Worm (Caenorhabditis elegans) whole organism, young adult: ENCODE measurements around the gene fbxa-67.

Source experiments
- C06A6.2 ChIP-seq: fragments of 200-800 bp; sonication (Bioruptor generic); conservative IDR thresholded peaks from 2 replicates; pipeline ENCODE4 v1.3.6; 2022; ENCODE audit warnings: missing genetic modification characterization, missing compliant biosample characterization
- F33H1.4 ChIP-seq: fragments of 200-800 bp; sonication (Bioruptor generic); IDR thresholded peaks from 2 replicates; pipeline ENCODE4 v1.3.6; 2022; ENCODE audit warnings: missing genetic modification reagents, missing genetic modification characterization, missing compliant biosample characterization
- F55B11.4 ChIP-seq: sonication (generic microtip); optimal IDR thresholded peaks from 2 replicates; lab custom pipeline; 2016; ENCODE audit warnings: missing compliant biosample characterization, missing genetic modification characterization, borderline replicate concordance; ENCODE audit not compliant: insufficient read depth
- T26A5.8 ChIP-seq: sonication (generic microtip); optimal IDR thresholded peaks from 2 replicates; lab custom pipeline; 2016; ENCODE audit warnings: missing genetic modification characterization, missing compliant biosample characterization
- Y67H2A.10 ChIP-seq: fragments of 200-800 bp; sonication (Bioruptor generic); conservative IDR thresholded peaks from 2 replicates; pipeline ENCODE4 v1.3.6; 2022; ENCODE audit warnings: missing genetic modification reagents, missing genetic modification characterization, missing compliant biosample characterization
- ama-1 ChIP-seq, 3 experiments: fragments of 150-350 bp in 1 of 3; sonication (generic microtip) in 2 of 3; optimal IDR thresholded peaks; 2 replicates each; lab custom pipeline; 2014 to 2018; ENCODE audit warnings: missing biosample characterization in 2 of 3, missing genetic modification characterization in 2 of 3, missing genetic modification reagents in 2 of 3
- egrh-3 ChIP-seq: fragments of 200-800 bp; sonication (Bioruptor generic); IDR thresholded peaks from 2 replicates; pipeline ENCODE4 v1.3.6; 2022; ENCODE audit warnings: missing genetic modification reagents, missing genetic modification characterization, missing compliant biosample characterization
- hrde-1 ChIP-seq: sonication (generic microtip); optimal IDR thresholded peaks from 2 replicates; lab custom pipeline; 2016; ENCODE audit warnings: missing genetic modification characterization, mild to moderate bottlenecking, missing compliant biosample characterization, moderate library complexity, missing genotype, missing genetic modification reagents, borderline replicate concordance
- let-607 ChIP-seq, 2 experiments: fragments of 200-800 bp in 1 of 2; sonication (Bioruptor generic) in 1 of 2; sonication (generic microtip) in 1 of 2; optimal IDR thresholded peaks; 2 replicates each; lab custom pipeline; 2016 to 2018; ENCODE audit warnings: mild to moderate bottlenecking in 2 of 2, missing compliant biosample characterization in 2 of 2, missing genetic modification characterization in 2 of 2, moderate library complexity in 2 of 2, missing genotype in 1 of 2
- nfya-1 ChIP-seq: sonication (generic microtip); optimal IDR thresholded peaks from 2 replicates; lab custom pipeline; 2017; ENCODE audit warnings: antibody characterized with exemption, missing compliant biosample characterization, missing genetic modification characterization, borderline replicate concordance; ENCODE audit not compliant: insufficient read depth
- nhr-120 ChIP-seq: fragments of 200-800 bp; sonication (Bioruptor generic); IDR thresholded peaks from 2 replicates; pipeline ENCODE4 v1.3.6; 2022; ENCODE audit warnings: missing genetic modification characterization, missing compliant biosample characterization
- rpc-1 ChIP-seq, 2 experiments: fragments of 150-350 bp in 1 of 2; sonication (generic microtip) in 1 of 2; optimal IDR thresholded peaks; 2 replicates each; lab custom pipeline; 2014 to 2018; ENCODE audit warnings: missing biosample characterization in 1 of 2, missing genetic modification characterization in 1 of 2, missing genetic modification reagents in 1 of 2, missing genotype in 1 of 2
- snpc-4 ChIP-seq, 5 experiments: fragments of 150-350 bp in 1 of 5; sonication (generic microtip) in 4 of 5; optimal IDR thresholded peaks; 2 replicates each; lab custom pipeline; 2014 to 2018; ENCODE audit warnings: missing genetic modification characterization in 5 of 5, missing biosample characterization in 3 of 5, antibody characterized with exemption in 2 of 5, mild to moderate bottlenecking in 2 of 5, missing compliant biosample characterization in 2 of 5, missing genotype in 2 of 5, moderate library complexity in 2 of 5, missing genetic modification reagents in 1 of 5
- zfh-2 ChIP-seq: fragments of 200-800 bp; sonication (Bioruptor generic); conservative IDR thresholded peaks from 2 replicates; pipeline ENCODE4 v1.3.6; 2022; ENCODE audit warnings: missing genetic modification reagents, missing genetic modification characterization, missing compliant biosample characterization

DNA sequence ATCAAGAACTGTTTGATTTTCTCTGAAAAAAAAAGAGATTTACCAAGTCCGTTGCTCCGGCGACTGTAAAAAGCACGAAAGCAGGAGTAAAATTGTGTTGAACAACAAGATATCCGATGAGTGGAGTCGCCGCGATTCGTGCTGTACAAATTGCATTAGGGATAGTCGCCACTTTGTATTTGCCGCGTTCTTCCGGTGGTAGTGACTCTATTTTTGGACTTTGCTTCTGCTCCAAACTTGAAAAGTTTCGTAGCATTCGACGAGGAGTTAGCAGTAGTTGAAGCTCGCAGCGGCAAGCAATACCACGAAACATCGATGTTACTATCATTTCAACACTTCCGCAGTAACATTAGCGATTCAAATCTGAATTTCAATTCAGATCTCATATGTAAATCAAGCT lies 40.9 kb downstream of the fbxa-67 start, which contains the start of gene crls-1:
- no peak for TF ChIP-seq zfh-2 (GFP tag; lab: Robert Waterston, UW)
- TF ChIP-seq snpc-4 (GFP tag; optimal IDR thresholded peaks at IDR 0.05; lab: Kevin White, UChicago), result no peak
- no peak for TF ChIP-seq snpc-4 (tag; optimal IDR thresholded peaks at IDR 0.05; lab: Kevin White, UChicago)
- no peak for TF ChIP-seq T26A5.8 (tag; lab: Kevin White, UChicago)
- no peak for TF ChIP-seq hrde-1 (tag; lab: Kevin White, UChicago)
- no peak for TF ChIP-seq F33H1.4 (GFP tag; lab: Robert Waterston, UW)
- TF ChIP-seq let-607 (tag; optimal IDR thresholded peaks at IDR 0.05; lab: Kevin White, UChicago), result no peak
- TF ChIP-seq egrh-3 (GFP tag; lab: Robert Waterston, UW), result no peak
- no peak for TF ChIP-seq C06A6.2 (GFP tag; lab: Robert Waterston, UW)
- TF ChIP-seq F55B11.4 (tag; lab: Kevin White, UChicago), result no peak
- no peak for TF ChIP-seq ama-1 (optimal IDR thresholded peaks at IDR 0.05; lab: Kevin White, UChicago)
- TF ChIP-seq ama-1 (GFP tag; optimal IDR thresholded peaks at IDR 0.05; lab: Kevin White, UChicago), result no peak
- TF ChIP-seq nfya-1 (tag; lab: Kevin White, UChicago), result no peak
- TF ChIP-seq nhr-120, result no peak
- no peak for TF ChIP-seq Y67H2A.10
- TF ChIP-seq rpc-1 (optimal IDR thresholded peaks at IDR 0.05; lab: Kevin White, UChicago), result no peak
- TF ChIP-seq rpc-1 (tag; optimal IDR thresholded peaks at IDR 0.05; lab: Kevin White, UChicago), result no peak
